Fruit fly (Drosophila melanogaster): Measurements from ENCODE around the gene Cog8.

Gene Cog8

dm6 chr2L:11516526-11517441, 18.0 kb upstream of the Cog8 start, which contains the start of the genes Dlg5 and CG4970 (continued):
- no peak for TF ChIP-seq CG10462 (GFP tag; optimal IDR thresholded peaks at IDR 0.05)
- no peak for TF ChIP-seq dmrt11E (tag; optimal IDR thresholded peaks at IDR 0.05)
- no peak for TF ChIP-seq yki (optimal IDR thresholded peaks at IDR 0.05)
- no peak for TF ChIP-seq Doc2 (GFP tag; IDR thresholded peaks at IDR 0.05)
- TF ChIP-seq CG7963 (GFP tag; IDR thresholded peaks at IDR 0.05; ENCODE audit: partially characterized antibody): peak; percentile 50; the same call in 1 of the 3 replicates
- no peak for TF ChIP-seq Gsc (GFP tag; IDR thresholded peaks at IDR 0.05)
- peak; percentile 72 for TF ChIP-seq CG5180 (GFP tag; optimal IDR thresholded peaks at IDR 0.05)
- no peak for TF ChIP-seq Hey (tag; optimal IDR thresholded peaks at IDR 0.05)
- no peak for TF ChIP-seq CG11504 (tag; optimal IDR thresholded peaks at IDR 0.05)
- TF ChIP-seq Meics (GFP tag; optimal IDR thresholded peaks at IDR 0.05): no peak
- no peak for TF ChIP-seq zf30C (GFP tag; optimal IDR thresholded peaks at IDR 0.05)
- TF ChIP-seq dimm (GFP tag; IDR thresholded peaks at IDR 0.05): no peak
- TF ChIP-seq ewg (GFP tag; optimal IDR thresholded peaks at IDR 0.05): peak; percentile 57
- no peak for TF ChIP-seq CG17385 (GFP tag; optimal IDR thresholded peaks at IDR 0.05)
- peak; percentile 89 for TF ChIP-seq Nf-YB (GFP tag; optimal IDR thresholded peaks at IDR 0.05)
- TF ChIP-seq Ssrp (tag; optimal IDR thresholded peaks at IDR 0.05): no peak
- peak; percentile 95 for TF ChIP-seq CG1832 (GFP tag; optimal IDR thresholded peaks at IDR 0.05)
- TF ChIP-seq CG9437 (GFP tag; optimal IDR thresholded peaks at IDR 0.05): no peak
- TF ChIP-seq CG1529 (GFP tag; optimal IDR thresholded peaks at IDR 0.05): no peak
- TF ChIP-seq CG11085 (GFP tag; IDR thresholded peaks at IDR 0.05): no peak
- peak; percentile 55 for TF ChIP-seq vnd (GFP tag; IDR thresholded peaks at IDR 0.05; ENCODE audit: partially characterized antibody)
- TF ChIP-seq CG3407 (GFP tag; optimal IDR thresholded peaks at IDR 0.05): no peak
- no peak for TF ChIP-seq CG11696 (GFP tag; IDR thresholded peaks at IDR 0.05)
- TF ChIP-seq sima (GFP tag; optimal IDR thresholded peaks at IDR 0.05): no peak
- TF ChIP-seq eve (GFP tag; optimal IDR thresholded peaks at IDR 0.05): no peak
- TF ChIP-seq NK7.1 (GFP tag; optimal IDR thresholded peaks at IDR 0.05): no peak
- TF ChIP-seq CG7928 (GFP tag; optimal IDR thresholded peaks at IDR 0.05): no peak
- no peak for TF ChIP-seq tin (GFP tag; optimal IDR thresholded peaks at IDR 0.05)
- no peak for TF ChIP-seq dysf (GFP tag; IDR thresholded peaks at IDR 0.05)
- no peak for TF ChIP-seq CG10366 (GFP tag; IDR thresholded peaks at IDR 0.05)
- TF ChIP-seq Sox100B (GFP tag; optimal IDR thresholded peaks at IDR 0.05): no peak
- no peak for TF ChIP-seq unpg (GFP tag; optimal IDR thresholded peaks at IDR 0.05)
- TF ChIP-seq sens-2 (GFP tag; IDR thresholded peaks at IDR 0.05): no peak
- no peak for TF ChIP-seq CG17802 (tag; optimal IDR thresholded peaks at IDR 0.05)
- TF ChIP-seq Kr (GFP tag; optimal IDR thresholded peaks at IDR 0.05): no peak
- TF ChIP-seq Drgx (GFP tag; IDR thresholded peaks at IDR 0.05): peak; percentile 14; the same call in 1 of the 2 replicates
- TF ChIP-seq gsb-n (tag; optimal IDR thresholded peaks at IDR 0.05): no peak
- TF ChIP-seq Hr3 (GFP tag; optimal IDR thresholded peaks at IDR 0.05): no peak
- no peak for TF ChIP-seq CG18011 (GFP tag; optimal IDR thresholded peaks at IDR 0.05)
- TF ChIP-seq CG9609 (GFP tag; optimal IDR thresholded peaks at IDR 0.05): no peak
- no peak for TF ChIP-seq danr (GFP tag; IDR thresholded peaks at IDR 0.05)
- TF ChIP-seq CG4424 (GFP tag; optimal IDR thresholded peaks at IDR 0.05): no peak
- TF ChIP-seq crc (GFP tag; optimal IDR thresholded peaks at IDR 0.05): no peak
- TF ChIP-seq HHEX (GFP tag; optimal IDR thresholded peaks at IDR 0.05): no peak
- TF ChIP-seq ase (GFP tag; IDR thresholded peaks at IDR 0.05): no peak
- TF ChIP-seq gem (tag; optimal IDR thresholded peaks at IDR 0.05): no peak
- no peak for TF ChIP-seq B-H1 (GFP tag; IDR thresholded peaks at IDR 0.05)
- TF ChIP-seq CG6791 (GFP tag; IDR thresholded peaks at IDR 0.05; ENCODE audit: partially characterized antibody): peak; percentile 74
- TF ChIP-seq D19B (GFP tag; optimal IDR thresholded peaks at IDR 0.05): no peak
- TF ChIP-seq CG10959 (GFP tag; IDR thresholded peaks at IDR 0.05): no peak
